Worm (Caenorhabditis elegans): ENCODE measurements around the gene F46C5.2.

ce11 chrII:8865078-8865477 is 36.0 kb upstream of the F46C5.2 start, which contains the start of gene npr-20:
- no peak for TF ChIP-seq vab-15 (tag; optimal IDR thresholded peaks at IDR 0.05)
- no peak for TF ChIP-seq dsc-1 (tag; optimal IDR thresholded peaks at IDR 0.05)
- no peak for TF ChIP-seq ces-1 (GFP tag; optimal IDR thresholded peaks at IDR 0.05)
